Worm (Caenorhabditis elegans) whole organism, L4 larva: ENCODE results near the gene twk-43.

Experiments
- aha-1 ChIP-seq: fragments of 150-350 bp; peaks from one replicate; lab custom pipeline; 2014; ENCODE audit warnings: missing biosample characterization, missing genetic modification characterization
- attf-4 ChIP-seq: sonication (generic microtip); optimal IDR thresholded peaks from 3 replicates; lab custom pipeline; 2017; ENCODE audit warnings: missing biosample characterization, missing genetic modification characterization
- ctbp-1 ChIP-seq: fragments of 200-800 bp; sonication (Bioruptor generic); IDR thresholded peaks from 2 replicates; pipeline ENCODE4 v1.3.6; 2022; ENCODE audit warnings: missing genetic modification reagents, missing genetic modification characterization, missing compliant biosample characterization
- daf-19 ChIP-seq: fragments of 200-800 bp; sonication (Bioruptor generic); conservative IDR thresholded peaks from 2 replicates; pipeline ENCODE4 v1.3.6; 2022; ENCODE audit warnings: missing genetic modification characterization, missing compliant biosample characterization
- daf-8 ChIP-seq: fragments of 200-800 bp; sonication (Bioruptor generic); IDR thresholded peaks from 2 replicates; pipeline ENCODE4 v1.3.6; 2022; ENCODE audit warnings: missing genetic modification characterization, missing compliant biosample characterization
- dmd-6 ChIP-seq: fragments of 200-800 bp; sonication (Bioruptor generic); IDR thresholded peaks from 2 replicates; pipeline ENCODE4 v1.3.6; 2022; ENCODE audit warnings: missing genetic modification reagents, missing genetic modification characterization, missing compliant biosample characterization
- dve-1 ChIP-seq: sonication (generic microtip); optimal IDR thresholded peaks from 2 replicates; lab custom pipeline; 2017; ENCODE audit warnings: antibody characterized with exemption, mild to moderate bottlenecking, missing genetic modification characterization, missing compliant biosample characterization; ENCODE audit not compliant: insufficient read depth
- fkh-10 ChIP-seq: fragments of 150-350 bp; optimal IDR thresholded peaks from 2 replicates; lab custom pipeline; 2014; ENCODE audit warnings: missing biosample characterization, missing genetic modification reagents, missing genetic modification characterization
- gei-8 ChIP-seq: fragments of 200-800 bp; sonication (Bioruptor generic); optimal IDR thresholded peaks from 2 replicates; lab custom pipeline; 2018; ENCODE audit warnings: mild to moderate bottlenecking, missing genetic modification characterization, missing compliant biosample characterization
- hlh-11 ChIP-seq: fragments of 200-800 bp; sonication (Bioruptor generic); optimal IDR thresholded peaks from 2 replicates; lab custom pipeline; 2018; ENCODE audit warnings: mild to moderate bottlenecking, missing genetic modification characterization, missing compliant biosample characterization
- hlh-30 ChIP-seq: sonication (generic microtip); optimal IDR thresholded peaks from 2 replicates; lab custom pipeline; 2017; ENCODE audit warnings: antibody characterized with exemption, mild to moderate bottlenecking, missing genetic modification characterization, missing compliant biosample characterization; ENCODE audit not compliant: insufficient read depth
- hmg-1.1 ChIP-seq: fragments of 200-800 bp; sonication (Bioruptor generic); IDR thresholded peaks from 2 replicates; pipeline ENCODE4 v1.3.6; 2022; ENCODE audit warnings: missing genetic modification reagents, missing genetic modification characterization, missing compliant biosample characterization
- lin-38 ChIP-seq: fragments of 200-800 bp; sonication (Bioruptor generic); IDR thresholded peaks from 2 replicates; pipeline ENCODE4 v1.3.6; 2022; ENCODE audit warnings: missing genetic modification reagents, missing genetic modification characterization, missing compliant biosample characterization
- madf-5 ChIP-seq, 2 experiments: fragments of 200-800 bp; sonication (Bioruptor generic); IDR thresholded peaks; 2 replicates each; pipeline ENCODE4 v1.3.6; 2022; ENCODE audit warnings: missing compliant biosample characterization in 2 of 2, missing genetic modification characterization in 2 of 2
- mep-1 ChIP-seq: fragments of 150-350 bp; sonication (generic microtip); optimal IDR thresholded peaks from 3 replicates; lab custom pipeline; 2014; ENCODE audit warnings: missing biosample characterization, missing genetic modification characterization
- mes-2 ChIP-seq: sonication (generic microtip); optimal IDR thresholded peaks from 2 replicates; lab custom pipeline; 2016; ENCODE audit warnings: missing genotype, mild to moderate bottlenecking, missing genetic modification characterization, missing compliant biosample characterization; ENCODE audit not compliant: poor library complexity, severe bottlenecking
- nhr-11 ChIP-seq: fragments of 150-350 bp; optimal IDR thresholded peaks from 2 replicates; lab custom pipeline; 2014; ENCODE audit warnings: missing biosample characterization, missing genetic modification characterization
- nhr-111 ChIP-seq: fragments of 200-800 bp; sonication (Bioruptor generic); optimal IDR thresholded peaks from 2 replicates; lab custom pipeline; 2018; ENCODE audit warnings: mild to moderate bottlenecking, missing genetic modification characterization, missing compliant biosample characterization
- nhr-28 ChIP-seq: fragments of 150-350 bp; optimal IDR thresholded peaks from 2 replicates; lab custom pipeline; 2014; ENCODE audit warnings: missing biosample characterization, missing genetic modification characterization
- nhr-42 ChIP-seq: fragments of 200-800 bp; sonication (Bioruptor generic); IDR thresholded peaks from 2 replicates; pipeline ENCODE4 v1.3.6; 2022; ENCODE audit warnings: missing genetic modification characterization, missing compliant biosample characterization
- nhr-6 ChIP-seq: fragments of 150-350 bp; optimal IDR thresholded peaks from 2 replicates; lab custom pipeline; 2014; ENCODE audit warnings: missing biosample characterization, missing genetic modification characterization
- nhr-77 ChIP-seq: fragments of 150-350 bp; optimal IDR thresholded peaks from 2 replicates; lab custom pipeline; 2014; ENCODE audit warnings: missing biosample characterization, missing genetic modification characterization
- saeg-2 ChIP-seq: fragments of 200-800 bp; sonication (Bioruptor generic); IDR thresholded peaks from 2 replicates; pipeline ENCODE4 v1.3.6; 2022; ENCODE audit warnings: missing genetic modification reagents, missing genetic modification characterization, missing compliant biosample characterization
- snpc-4 ChIP-seq: fragments of 150-350 bp; optimal IDR thresholded peaks from 2 replicates; lab custom pipeline; 2014; ENCODE audit warnings: missing biosample characterization, missing genetic modification characterization
- tra-1 ChIP-seq: fragments of 200-800 bp; sonication (Bioruptor generic); IDR thresholded peaks from 2 replicates; pipeline ENCODE4 v1.3.6; 2022; ENCODE audit warnings: missing genetic modification reagents, missing genetic modification characterization, missing compliant biosample characterization
- unc-62 ChIP-seq, 3 experiments: fragments of 150-350 bp in 1 of 3; sonication (generic microtip); optimal IDR thresholded peaks in 2 of 3; peaks in 1 of 3; 1 replicate in 1 of 3; 2 replicates in 2 of 3; lab custom pipeline; 2014 to 2017; ENCODE audit warnings: missing biosample characterization in 3 of 3, missing genetic modification characterization in 3 of 3, missing genetic modification reagents in 3 of 3, missing genotype in 1 of 3
- vab-7 ChIP-seq: fragments of 200-800 bp; sonication (Bioruptor generic); IDR thresholded peaks from 2 replicates; pipeline ENCODE4 v1.3.6; 2022; ENCODE audit warnings: missing genetic modification reagents, missing genetic modification characterization, missing compliant biosample characterization
- zag-1 ChIP-seq: fragments of 150-350 bp; optimal IDR thresholded peaks from 2 replicates; lab custom pipeline; 2014; ENCODE audit warnings: missing biosample characterization, missing genetic modification characterization
- ztf-7 ChIP-seq: fragments of 150-350 bp; optimal IDR thresholded peaks from 2 replicates; lab custom pipeline; 2014; ENCODE audit warnings: missing biosample characterization, missing genetic modification characterization

twk-43 gene

ce11 chrV:13396426-13396825 lies 50.3 kb downstream of the twk-43 start:
- TF ChIP-seq attf-4 (tag; lab: Kevin White, UChicago) (no peak), madf-5 (GFP tag; IDR thresholded peaks at IDR 0.05; lab: Robert Waterston, UW) (0 out of 4 replicates have a peak, but pooled peaks of 1 of the 2 experiments have one; percentile 41), hmg-1.1 (GFP tag; lab: Robert Waterston, UW) (peak; percentile 28), vab-7 (GFP tag; lab: Robert Waterston, UW) (0 out of 2 replicates have a peak, but pooled peaks have one; percentile 7), mes-2 (tag; lab: Kevin White, UChicago) (peak; percentile 15), ctbp-1 (GFP tag; lab: Robert Waterston, UW) (0 out of 2 replicates have a peak, but pooled peaks have one; percentile 43), fkh-10 (GFP tag; lab: Kevin White, UChicago) (no peak), gei-8 (GFP tag; lab: Kevin White, UChicago) (peak; percentile 4)

ce11 chrV:13401669-13402068 lies 55.6 kb downstream of the twk-43 start:
- TF ChIP-seq mep-1 (tag; lab: Kevin White, UChicago): no peak
- TF ChIP-seq nhr-77 (tag; lab: Kevin White, UChicago): no peak
- no peak for TF ChIP-seq nhr-42 (GFP tag; lab: Robert Waterston, UW)
- no peak for TF ChIP-seq nhr-6 (tag; lab: Kevin White, UChicago)
- no peak for TF ChIP-seq lin-38 (GFP tag; lab: Robert Waterston, UW)
- no peak for TF ChIP-seq daf-19 (GFP tag; lab: Robert Waterston, UW)
- no peak for TF ChIP-seq mes-2 (tag; lab: Kevin White, UChicago)
- TF ChIP-seq nhr-111: no peak
- TF ChIP-seq dve-1 (tag; lab: Kevin White, UChicago): no peak
- TF ChIP-seq dmd-6: no peak
- TF ChIP-seq tra-1 (GFP tag; lab: Robert Waterston, UW): no peak
- TF ChIP-seq saeg-2 (GFP tag; lab: Robert Waterston, UW): no peak
- TF ChIP-seq snpc-4 (tag; lab: Kevin White, UChicago): no peak
- TF ChIP-seq ctbp-1 (GFP tag; lab: Robert Waterston, UW): no peak
- no peak for TF ChIP-seq aha-1 (tag; lab: Kevin White, UChicago)
- no peak for TF ChIP-seq daf-8 (GFP tag; lab: Robert Waterston, UW)
- TF ChIP-seq, all 104 proteins: peak for 0

- peak; percentile 69 for TF ChIP-seq nhr-28 (tag; lab: Kevin White, UChicago)
- no peak for TF ChIP-seq ztf-7 (tag; lab: Kevin White, UChicago)
- TF ChIP-seq hlh-11 (tag; lab: Kevin White, UChicago): peak; percentile 57
- TF ChIP-seq nhr-11: peak; percentile 57
- TF ChIP-seq hlh-30 (tag; lab: Kevin White, UChicago): peak; percentile 72
- no peak for TF ChIP-seq zag-1 (tag; lab: Kevin White, UChicago)
- TF ChIP-seq unc-62 (GFP tag; optimal IDR thresholded peaks at IDR 0.05 in 1 of 2; lab: Kevin White, UChicago): peak in 1 of 2 experiments; percentile 95
- TF ChIP-seq unc-62 (tag; optimal IDR thresholded peaks at IDR 0.05; lab: Kevin White, UChicago): no peak
Observed at ce11 chrV:13402524-13402923, 56.4 kb downstream of the twk-43 start.
